Worm (Caenorhabditis elegans) whole organism, mixed stage, embryonic: ENCODE results near the gene srh-69.

Experiments used
- bed-3 ChIP-seq: fragments of 200-800 bp; sonication (Bioruptor generic); optimal IDR thresholded peaks from 3 replicates; lab custom pipeline; 2018; ENCODE audit warnings: mild to moderate bottlenecking, missing genetic modification characterization, moderate library complexity, missing compliant biosample characterization
- blmp-1 ChIP-seq: fragments of 150-350 bp; optimal IDR thresholded peaks from 2 replicates; lab custom pipeline; 2014; ENCODE audit warnings: missing biosample characterization, missing genetic modification characterization
- ces-1 ChIP-seq: fragments of 150-350 bp; optimal IDR thresholded peaks from 2 replicates; lab custom pipeline; 2014; ENCODE audit warnings: missing biosample characterization, missing genetic modification reagents, missing genetic modification characterization
- drap-1 ChIP-seq: fragments of 200-800 bp; sonication (Bioruptor generic); optimal IDR thresholded peaks from 3 replicates; lab custom pipeline; 2018; ENCODE audit warnings: mild to moderate bottlenecking, missing genetic modification characterization, missing compliant biosample characterization
- elt-3 ChIP-seq: fragments of 150-350 bp; optimal IDR thresholded peaks from 2 replicates; lab custom pipeline; 2014; ENCODE audit warnings: missing biosample characterization, missing genetic modification characterization
- flh-1 ChIP-seq: fragments of 200-800 bp; sonication (Bioruptor generic); optimal IDR thresholded peaks from 2 replicates; lab custom pipeline; 2018; ENCODE audit warnings: mild to moderate bottlenecking, missing genetic modification characterization, moderate library complexity, missing compliant biosample characterization
- lin-13 ChIP-seq: fragments of 150-350 bp; optimal IDR thresholded peaks from 2 replicates; lab custom pipeline; 2014; ENCODE audit warnings: missing biosample characterization, missing genetic modification characterization
- mls-2 ChIP-seq: sonication (generic microtip); optimal IDR thresholded peaks from 2 replicates; lab custom pipeline; 2016; ENCODE audit warnings: mild to moderate bottlenecking, missing genetic modification characterization, moderate library complexity, missing compliant biosample characterization
- nhr-2 ChIP-seq: fragments of 150-350 bp; optimal IDR thresholded peaks from 2 replicates; lab custom pipeline; 2014; ENCODE audit warnings: missing biosample characterization, missing genetic modification characterization
- nhr-237 ChIP-seq: fragments of 150-350 bp; optimal IDR thresholded peaks from 2 replicates; lab custom pipeline; 2014; ENCODE audit warnings: missing biosample characterization, missing genetic modification characterization
- nhr-76 ChIP-seq: sonication (generic microtip); optimal IDR thresholded peaks from 2 replicates; lab custom pipeline; 2017; ENCODE audit warnings: missing biosample characterization, missing genetic modification characterization
- pha-4 ChIP-seq: fragments of 150-350 bp; optimal IDR thresholded peaks from 2 replicates; lab custom pipeline; 2018; ENCODE audit warnings: missing biosample characterization, missing genetic modification reagents, missing genetic modification characterization
- sptf-1 ChIP-seq: sonication (generic microtip); optimal IDR thresholded peaks from 2 replicates; lab custom pipeline; 2017; ENCODE audit warnings: mild to moderate bottlenecking, missing genetic modification characterization, moderate library complexity, missing compliant biosample characterization
- unc-39 ChIP-seq: fragments of 150-350 bp; optimal IDR thresholded peaks from 2 replicates; lab custom pipeline; 2014; ENCODE audit warnings: missing biosample characterization, missing genetic modification characterization

ce11 chrII:12547547-12547946 lies 33.0 kb upstream of the srh-69 start, which contains the start of gene F49C5.16:
- TF ChIP-seq pha-4 (tag; lab: Kevin White, UChicago) (no peak), nhr-237 (tag; lab: Kevin White, UChicago) (no peak), unc-39 (no peak), nhr-76 (tag; lab: Kevin White, UChicago) (no peak), blmp-1 (tag; lab: Kevin White, UChicago) (no peak), ces-1 (GFP tag; lab: Kevin White, UChicago) (no peak), drap-1 (GFP tag; lab: Kevin White, UChicago) (no peak), elt-3 (tag; lab: Kevin White, UChicago) (no peak), flh-1 (GFP tag; lab: Kevin White, UChicago) (no peak), mls-2 (tag; lab: Kevin White, UChicago) (no peak), bed-3 (GFP tag; lab: Kevin White, UChicago) (no peak), lin-13 (tag; lab: Kevin White, UChicago) (no peak), sptf-1 (no peak), nhr-2 (no peak)
